Fruit fly (Drosophila melanogaster) whole organism, embryonic: ENCODE measurements around the gene CG6142.

ENCODE experiments used
- ATbp ChIP-seq: fragments of 200-800 bp; sonication (Bioruptor generic); optimal IDR thresholded peaks from 2 replicates; lab custom pipeline; 2017; ENCODE audit warnings: missing biosample characterization, mild to moderate bottlenecking, missing genetic modification characterization, missing genetic modification reagents
- Abd-B ChIP-seq: fragments of 200-800 bp; sonication (Bioruptor generic); optimal IDR thresholded peaks from 2 replicates; lab custom pipeline; 2018; ENCODE audit warnings: missing biosample characterization, mild to moderate bottlenecking, missing genetic modification characterization, moderate library complexity
- CG12155 ChIP-seq: fragments of 200-800 bp; sonication (Bioruptor generic); optimal IDR thresholded peaks from 3 replicates; lab custom pipeline; 2016; ENCODE audit warnings: missing biosample characterization, missing genetic modification characterization
- CG12659 ChIP-seq: fragments of 200-800 bp; sonication (Bioruptor generic); optimal IDR thresholded peaks from 3 replicates; lab custom pipeline; 2017; ENCODE audit warnings: mild to moderate bottlenecking, missing biosample characterization, missing genetic modification reagents, missing genetic modification characterization
- CG12942 ChIP-seq: fragments of 200-800 bp; sonication (Bioruptor generic); optimal IDR thresholded peaks from 3 replicates; lab custom pipeline; 2016; ENCODE audit warnings: missing biosample characterization, missing genetic modification characterization
- CG15601 ChIP-seq: fragments of 200-800 bp; sonication (Bioruptor generic); optimal IDR thresholded peaks from 3 replicates; lab custom pipeline; 2019; ENCODE audit warnings: missing biosample characterization, mild to moderate bottlenecking, missing genetic modification characterization, moderate library complexity
- CG17328 ChIP-seq: fragments of 200-800 bp; sonication (Bioruptor generic); IDR thresholded peaks from 2 replicates; pipeline ENCODE4 v1.3.6; 2022; ENCODE audit warnings: missing biosample characterization, missing genetic modification characterization
- CG18619 ChIP-seq: fragments of 200-800 bp; sonication (Bioruptor generic); optimal IDR thresholded peaks from 3 replicates; lab custom pipeline; 2017; ENCODE audit warnings: missing biosample characterization, mild to moderate bottlenecking, missing genetic modification characterization
- CG33557 ChIP-seq: fragments of 200-800 bp; sonication (Bioruptor generic); optimal IDR thresholded peaks from 2 replicates; lab custom pipeline; 2019; ENCODE audit warnings: missing biosample characterization, mild to moderate bottlenecking, missing genetic modification characterization, moderate library complexity
- CG4820 ChIP-seq: fragments of 200-800 bp; sonication (Bioruptor generic); optimal IDR thresholded peaks from 3 replicates; lab custom pipeline; 2016; ENCODE audit warnings: missing biosample characterization, missing genetic modification characterization
- CG6791 ChIP-seq: fragments of 200-800 bp; sonication (Bioruptor generic); IDR thresholded peaks from 3 replicates; pipeline ENCODE4 v1.3.6; 2022; ENCODE audit warnings: missing biosample characterization, missing genetic modification characterization; ENCODE audit not compliant: partially characterized antibody
- CG7357 ChIP-seq: fragments of 200-800 bp; sonication (Bioruptor generic); IDR thresholded peaks from 3 replicates; pipeline ENCODE4 v1.3.6; 2022; ENCODE audit warnings: missing biosample characterization, missing genetic modification characterization
- CG7928 ChIP-seq: fragments of 200-800 bp; sonication (Bioruptor generic); optimal IDR thresholded peaks from 2 replicates; lab custom pipeline; 2017; ENCODE audit warnings: missing biosample characterization, mild to moderate bottlenecking, missing genetic modification characterization
- CG9437 ChIP-seq: fragments of 200-800 bp; sonication (Bioruptor generic); optimal IDR thresholded peaks from 2 replicates; lab custom pipeline; 2018; ENCODE audit warnings: missing biosample characterization, mild to moderate bottlenecking, missing genetic modification characterization
- CG9609 ChIP-seq: fragments of 200-800 bp; sonication (Bioruptor generic); optimal IDR thresholded peaks from 3 replicates; lab custom pipeline; 2016; ENCODE audit warnings: missing biosample characterization, missing genetic modification characterization
- Gug ChIP-seq: fragments of 200-800 bp; sonication (Bioruptor generic); IDR thresholded peaks from 4 replicates; pipeline ENCODE4 v1.3.6; 2022; ENCODE audit warnings: missing biosample characterization, missing genetic modification characterization
- Hr78 ChIP-seq, 2 experiments: fragments of 200-800 bp in 1 of 2; fragments of >200 bp in 1 of 2; sonication (Bioruptor generic) in 1 of 2; optimal IDR thresholded peaks; 2 replicates each; lab custom pipeline; 2017 to 2019; ENCODE audit warnings: missing biosample characterization in 2 of 2, missing genetic modification characterization in 2 of 2, mild to moderate bottlenecking in 1 of 2, moderate library complexity in 1 of 2
- Lpt ChIP-seq: fragments of >200 bp; optimal IDR thresholded peaks from 2 replicates; lab custom pipeline; 2018; ENCODE audit warnings: missing biosample characterization, missing genetic modification characterization
- Sin3A ChIP-seq: fragments of >200 bp; optimal IDR thresholded peaks from 2 replicates; lab custom pipeline; 2018
- Six4 ChIP-seq: fragments of 200-800 bp; sonication (Bioruptor generic); optimal IDR thresholded peaks from 2 replicates; lab custom pipeline; 2016; ENCODE audit warnings: missing biosample characterization, missing genetic modification characterization
- Ssrp ChIP-seq: fragments of 200-800 bp; sonication (Bioruptor generic); optimal IDR thresholded peaks from 2 replicates; lab custom pipeline; 2018; ENCODE audit warnings: missing biosample characterization, mild to moderate bottlenecking, missing genetic modification characterization, moderate library complexity
- Tbp ChIP-seq: fragments of >200 bp; optimal IDR thresholded peaks from 2 replicates; lab custom pipeline; 2018; ENCODE audit warnings: missing biosample characterization, missing genetic modification characterization
- Xrp1 ChIP-seq: fragments of 200-800 bp; sonication (Bioruptor generic); IDR thresholded peaks from 2 replicates; pipeline ENCODE4 v1.3.6; 2022; ENCODE audit warnings: missing biosample characterization, missing genetic modification characterization
- bsh ChIP-seq, 2 experiments: fragments of 200-800 bp; sonication (Bioruptor generic); optimal IDR thresholded peaks; 2 replicates each; lab custom pipeline; 2017 to 2018; ENCODE audit warnings: mild to moderate bottlenecking in 2 of 2, missing biosample characterization in 2 of 2, missing genetic modification characterization in 2 of 2, moderate library complexity in 1 of 2
- cato ChIP-seq: fragments of 200-800 bp; sonication (Bioruptor generic); optimal IDR thresholded peaks from 2 replicates; lab custom pipeline; 2016; ENCODE audit warnings: missing biosample characterization, missing genetic modification characterization, borderline replicate concordance
- crc ChIP-seq: fragments of 200-800 bp; sonication (Bioruptor generic); optimal IDR thresholded peaks from 2 replicates; lab custom pipeline; 2016; ENCODE audit warnings: missing biosample characterization, missing genetic modification characterization
- cwo ChIP-seq: fragments of 200-800 bp; sonication (Bioruptor generic); optimal IDR thresholded peaks from 3 replicates; lab custom pipeline; 2017; ENCODE audit warnings: missing biosample characterization, missing genetic modification characterization, mild to moderate bottlenecking, moderate library complexity, missing genetic modification reagents
- dmrt11E ChIP-seq: fragments of 200-800 bp; sonication (Bioruptor generic); optimal IDR thresholded peaks from 3 replicates; lab custom pipeline; 2018; ENCODE audit warnings: missing biosample characterization, mild to moderate bottlenecking, missing genetic modification characterization, moderate library complexity
- ewg ChIP-seq: fragments of 200-800 bp; sonication (Bioruptor generic); optimal IDR thresholded peaks from 3 replicates; lab custom pipeline; 2017; ENCODE audit warnings: mild to moderate bottlenecking, missing biosample characterization, missing genetic modification reagents, missing genetic modification characterization
- fd96Cb ChIP-seq: fragments of 200-800 bp; sonication (Bioruptor generic); optimal IDR thresholded peaks from 2 replicates; lab custom pipeline; 2018; ENCODE audit warnings: missing biosample characterization, mild to moderate bottlenecking, missing genetic modification characterization, moderate library complexity
- gem ChIP-seq: fragments of 200-800 bp; sonication (Bioruptor generic); optimal IDR thresholded peaks from 2 replicates; lab custom pipeline; 2019; ENCODE audit warnings: missing biosample characterization, mild to moderate bottlenecking, missing genetic modification characterization, moderate library complexity
- grn ChIP-seq: fragments of 200-800 bp; sonication (Bioruptor generic); optimal IDR thresholded peaks from 3 replicates; lab custom pipeline; 2017; ENCODE audit warnings: missing biosample characterization, missing genetic modification characterization
- knrl ChIP-seq: fragments of 200-800 bp; sonication (Bioruptor generic); IDR thresholded peaks from 3 replicates; pipeline ENCODE4 v1.3.6; 2022; ENCODE audit warnings: missing biosample characterization, missing genetic modification characterization; ENCODE audit not compliant: partially characterized antibody
- lab ChIP-seq: fragments of 200-800 bp; sonication (Bioruptor generic); optimal IDR thresholded peaks from 3 replicates; lab custom pipeline; 2017; ENCODE audit warnings: missing biosample characterization, missing genetic modification characterization, mild to moderate bottlenecking, moderate library complexity, missing genetic modification reagents
- lmd ChIP-seq: fragments of 200-800 bp; sonication (Bioruptor generic); IDR thresholded peaks from 2 replicates; pipeline ENCODE4 v1.3.6; 2022; ENCODE audit warnings: missing biosample characterization, missing genetic modification characterization
- lola ChIP-seq, 3 experiments: fragments of >200 bp in 2 of 3; fragments of 200-800 bp in 1 of 3; sonication (Bioruptor generic) in 1 of 3; optimal IDR thresholded peaks; 2 replicates each; lab custom pipeline; 2017 to 2019; ENCODE audit warnings: missing biosample characterization in 3 of 3, missing genetic modification characterization in 3 of 3, mild to moderate bottlenecking in 1 of 3, moderate library complexity in 1 of 3
- luna ChIP-seq: fragments of 200-800 bp; sonication (Bioruptor generic); optimal IDR thresholded peaks from 2 replicates; lab custom pipeline; 2016; ENCODE audit warnings: missing biosample characterization, missing genetic modification characterization
- nau ChIP-seq: fragments of 200-800 bp; sonication (Bioruptor generic); optimal IDR thresholded peaks from 3 replicates; lab custom pipeline; 2017; ENCODE audit warnings: missing biosample characterization, mild to moderate bottlenecking, missing genetic modification characterization, missing genetic modification reagents
- slbo ChIP-seq: fragments of 200-800 bp; sonication (Bioruptor generic); IDR thresholded peaks from 2 replicates; pipeline ENCODE4 v1.3.6; 2022; ENCODE audit warnings: missing biosample characterization, missing genetic modification characterization
- sug ChIP-seq: fragments of 200-800 bp; optimal IDR thresholded peaks from 2 replicates; lab custom pipeline; 2019; ENCODE audit warnings: missing biosample characterization, mild to moderate bottlenecking, missing genetic modification characterization, moderate library complexity
- ttk ChIP-seq: fragments of 200-800 bp; sonication (Bioruptor generic); IDR thresholded peaks from 2 replicates; pipeline ENCODE4 v2.1.2; 2022; ENCODE audit warnings: missing biosample characterization, missing genetic modification characterization
- twi ChIP-seq: fragments of 200-800 bp; optimal IDR thresholded peaks from 2 replicates; lab custom pipeline; 2019; ENCODE audit warnings: missing biosample characterization, mild to moderate bottlenecking, missing genetic modification characterization, moderate library complexity
- unpg ChIP-seq: fragments of 200-800 bp; sonication (Bioruptor generic); optimal IDR thresholded peaks from 3 replicates; lab custom pipeline; 2018; ENCODE audit warnings: missing biosample characterization, mild to moderate bottlenecking, missing genetic modification characterization, moderate library complexity
- wor ChIP-seq: fragments of 200-800 bp; sonication (Bioruptor generic); IDR thresholded peaks from 2 replicates; pipeline ENCODE4 v1.3.6; 2022; ENCODE audit warnings: missing biosample characterization, missing genetic modification characterization
- z ChIP-seq: fragments of 200-800 bp; sonication (Bioruptor generic); IDR thresholded peaks from 3 replicates; pipeline ENCODE4 v1.3.6; 2022; ENCODE audit warnings: missing biosample characterization, missing genetic modification characterization
- zen ChIP-seq: fragments of 200-800 bp; sonication (Bioruptor generic); optimal IDR thresholded peaks from 3 replicates; lab custom pipeline; 2018; ENCODE audit warnings: missing biosample characterization, mild to moderate bottlenecking, missing genetic modification characterization, moderate library complexity
- zen2 ChIP-seq: fragments of 200-800 bp; sonication (Bioruptor generic); IDR thresholded peaks from 3 replicates; pipeline ENCODE4 v1.3.6; 2022; ENCODE audit warnings: missing biosample characterization, missing genetic modification characterization; ENCODE audit not compliant: partially characterized antibody
- zf30C ChIP-seq: fragments of 200-800 bp; sonication (Bioruptor generic); optimal IDR thresholded peaks from 3 replicates; lab custom pipeline; 2018; ENCODE audit warnings: missing biosample characterization, mild to moderate bottlenecking, missing genetic modification characterization

Gene CG6142

DNA sequence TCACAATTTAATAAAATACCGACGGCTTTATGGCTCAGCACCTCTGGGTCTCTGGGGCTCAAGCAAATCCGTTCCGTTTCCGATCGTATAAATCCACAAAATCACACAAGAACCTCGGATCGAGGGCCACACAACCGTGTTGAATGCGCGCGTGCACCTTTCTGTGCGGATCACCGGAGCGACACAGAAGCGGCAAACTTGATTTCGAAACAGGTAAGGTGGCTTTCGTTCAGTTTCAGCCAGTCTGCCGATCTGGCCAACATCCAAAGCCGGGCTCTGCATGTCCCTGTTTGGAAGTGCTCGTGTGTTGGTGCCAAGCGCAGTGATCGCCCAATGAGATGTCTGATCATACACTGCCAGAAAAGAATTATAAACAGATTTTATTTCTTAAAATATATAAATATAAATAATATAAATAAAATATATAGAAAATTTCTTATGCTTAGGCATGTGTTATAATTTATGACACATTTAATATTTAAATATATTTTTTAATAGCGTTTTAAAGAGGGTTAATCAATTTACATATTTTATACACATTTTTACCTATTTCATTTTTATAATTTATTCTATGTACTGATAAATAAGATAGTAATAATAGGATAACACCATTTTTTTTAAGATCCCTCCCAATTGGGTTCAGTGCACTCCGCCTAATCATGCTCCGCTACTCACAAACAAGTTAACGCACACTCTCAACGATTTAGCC, 34.3 kb upstream of the CG6142 start, which contains the start of gene dysf (continued):
- TF ChIP-seq Lpt = no peak
- peak; percentile 59 for TF ChIP-seq slbo (GFP tag; lab: Robert Waterston, UW)
- TF ChIP-seq lola (GFP tag; optimal IDR thresholded peaks at IDR 0.05; lab: Kevin White, UChicago) = peak in 1 of 3 experiments; percentile 89
- peak; percentile 3 for TF ChIP-seq ewg (GFP tag; lab: Kevin White, UChicago)
- 0 out of 3 replicates have a peak, but pooled peaks have one; percentile 10 for TF ChIP-seq CG7357
- TF ChIP-seq luna = no peak
- peak; percentile 82 for TF ChIP-seq CG33557 (GFP tag; lab: Kevin White, UChicago)
- peak; percentile 50 for TF ChIP-seq CG4820
- TF ChIP-seq CG18619 = peak; percentile 68
- TF ChIP-seq zen2 (GFP tag; lab: Robert Waterston, UW) = no peak
- peak; percentile 73 for TF ChIP-seq twi (tag; lab: Kevin White, UChicago)
- no peak for TF ChIP-seq Tbp (GFP tag; lab: Kevin White, UChicago)
- no peak for TF ChIP-seq CG7928 (GFP tag; lab: Kevin White, UChicago)
- peak; percentile 84 for TF ChIP-seq zf30C (GFP tag; lab: Kevin White, UChicago)
- TF ChIP-seq cwo = peak; percentile 10
- peak; percentile 30; the same call in 1 of the 2 replicates for TF ChIP-seq wor
- TF ChIP-seq Sin3A = no peak
- TF ChIP-seq Gug (GFP tag; lab: Robert Waterston, UW) = no peak
- TF ChIP-seq CG17328 (GFP tag; lab: Robert Waterston, UW) = peak; percentile 40; the same call in 1 of the 2 replicates
- TF ChIP-seq ATbp = no peak
- peak; percentile 67 for TF ChIP-seq ttk
- no peak for TF ChIP-seq grn (GFP tag; lab: Kevin White, UChicago)
- TF ChIP-seq cato = peak; percentile 13
- peak; percentile 72 for TF ChIP-seq CG12659 (GFP tag; lab: Kevin White, UChicago)
- no peak for TF ChIP-seq crc (GFP tag; lab: Kevin White, UChicago)
- peak; percentile 55 for TF ChIP-seq Six4 (GFP tag; lab: Kevin White, UChicago)
- peak; percentile 40 for TF ChIP-seq CG12942
- peak; percentile 31 for TF ChIP-seq lab
- TF ChIP-seq sug (tag; lab: Kevin White, UChicago) = peak; percentile 53
- TF ChIP-seq CG6791 (GFP tag; lab: Robert Waterston, UW) = no peak
- TF ChIP-seq bsh (GFP tag; optimal IDR thresholded peaks at IDR 0.05; lab: Kevin White, UChicago) = peak; percentile 2 to 60
- TF ChIP-seq unpg (GFP tag; lab: Kevin White, UChicago) = peak; percentile 30
- TF ChIP-seq Abd-B = peak; percentile 53
- TF ChIP-seq zen (tag; lab: Kevin White, UChicago) = peak; percentile 77
- TF ChIP-seq knrl (GFP tag; lab: Robert Waterston, UW) = no peak
- peak; percentile 76 for TF ChIP-seq fd96Cb (tag; lab: Kevin White, UChicago)
- peak; percentile 38 for TF ChIP-seq lmd (GFP tag; lab: Robert Waterston, UW)
- TF ChIP-seq CG9609 (GFP tag; lab: Kevin White, UChicago) = no peak
- peak; percentile 87 for TF ChIP-seq dmrt11E (tag; lab: Kevin White, UChicago)
- TF ChIP-seq nau = no peak
- TF ChIP-seq CG15601 (tag; lab: Kevin White, UChicago) = peak; percentile 68
- TF ChIP-seq Hr78 (GFP tag; optimal IDR thresholded peaks at IDR 0.05; lab: Kevin White, UChicago) = peak in 1 of 2 experiments; percentile 32
- peak; percentile 26 for TF ChIP-seq CG12155 (GFP tag; lab: Kevin White, UChicago)
- TF ChIP-seq Xrp1 (GFP tag; lab: Robert Waterston, UW) = peak; percentile 73
- peak; percentile 76 for TF ChIP-seq Ssrp (tag; lab: Kevin White, UChicago)
- no peak for TF ChIP-seq z (GFP tag; lab: Robert Waterston, UW)
- peak; percentile 86 for TF ChIP-seq gem (tag; lab: Kevin White, UChicago)
- TF ChIP-seq CG9437 = peak; percentile 75
